Worm (Caenorhabditis elegans): ENCODE measurements around the gene C54F6.18.

The C54F6.18 gene

ce11 chrV:7487518-7487917 lies 38.3 kb upstream of the C54F6.18 start, which contains the start of gene srbc-7:
TSS of gene srbc-7 (minus strand) at chrV:7487618.
- TF ChIP-seq egrh-3 (GFP tag; IDR thresholded peaks at IDR 0.05) (no peak), nfya-1 (tag; optimal IDR thresholded peaks at IDR 0.05; ENCODE audit: borderline replicate concordance, insufficient read depth) (no peak)

- no peak for TF ChIP-seq Y95B8A.8 (GFP tag; IDR thresholded peaks at IDR 0.05)
- TF ChIP-seq ztf-3 (GFP tag; optimal IDR thresholded peaks at IDR 0.05) = no peak
- TF ChIP-seq K11D2.4 (GFP tag; IDR thresholded peaks at IDR 0.05) = no peak
- no peak for TF ChIP-seq ztf-28 (GFP tag; IDR thresholded peaks at IDR 0.05)
- TF ChIP-seq tbp1 (GFP tag; optimal IDR thresholded peaks at IDR 0.05) = no peak
- TF ChIP-seq unc-130 (GFP tag; optimal IDR thresholded peaks at IDR 0.05) = no peak
- no peak for TF ChIP-seq snpc-4 (GFP tag; optimal IDR thresholded peaks at IDR 0.05)
- TF ChIP-seq snpc-4 (tag; optimal IDR thresholded peaks at IDR 0.05) = no peak
- TF ChIP-seq F57A8.1 (GFP tag; optimal IDR thresholded peaks at IDR 0.05) = no peak
- TF ChIP-seq Y56A3A.18 (GFP tag; IDR thresholded peaks at IDR 0.05) = no peak
- TF ChIP-seq T07F8.4 (tag; optimal IDR thresholded peaks at IDR 0.05) = no peak
- TF ChIP-seq Y67H2A.10 (GFP tag; conservative IDR thresholded peaks at IDR 0.05) = no peak
Observed at ce11 chrV:7490340-7490739, 35.5 kb upstream of the C54F6.18 start, which contains the start of gene srbc-9. TSS of gene srbc-9 (minus strand) at chrV:7490440.

- TF ChIP-seq ccch-3 (GFP tag; optimal IDR thresholded peaks at IDR 0.05) = no peak
- TF ChIP-seq ztf-26 (tag; optimal IDR thresholded peaks at IDR 0.05) = no peak
- TF ChIP-seq F57A8.1 (GFP tag; optimal IDR thresholded peaks at IDR 0.05) = no peak
- no peak for TF ChIP-seq die-1 (tag; optimal IDR thresholded peaks at IDR 0.05)
- no peak for TF ChIP-seq let-607 (tag; optimal IDR thresholded peaks at IDR 0.05)
- TF ChIP-seq snpc-1.3 (tag; optimal IDR thresholded peaks at IDR 0.05; ENCODE audit: insufficient read depth) = no peak
- TF ChIP-seq somi-1 (GFP tag; optimal IDR thresholded peaks at IDR 0.05) = no peak
- no peak for TF ChIP-seq hmg-1.2 (GFP tag; IDR thresholded peaks at IDR 0.05)
- no peak for TF ChIP-seq ztf-3 (GFP tag; optimal IDR thresholded peaks at IDR 0.05)
- TF ChIP-seq T07F8.4 (tag; optimal IDR thresholded peaks at IDR 0.05) = no peak
- no peak for TF ChIP-seq attf-6 (GFP tag; IDR thresholded peaks at IDR 0.05)
- no peak for TF ChIP-seq repo-1 (tag; optimal IDR thresholded peaks at IDR 0.05)
- TF ChIP-seq F49E8.2 (tag; optimal IDR thresholded peaks at IDR 0.05; ENCODE audit: insufficient read depth) = no peak
- TF ChIP-seq F22D6.2 (tag; optimal IDR thresholded peaks at IDR 0.05) = no peak
- no peak for TF ChIP-seq ZK185.1 (tag; optimal IDR thresholded peaks at IDR 0.05; ENCODE audit: poor library complexity, severe bottlenecking)
- no peak for TF ChIP-seq fkh-3 (tag; optimal IDR thresholded peaks at IDR 0.05)
- no peak for TF ChIP-seq nhr-90 (tag; optimal IDR thresholded peaks at IDR 0.05)
Observed at ce11 chrV:7492924-7493323, 32.9 kb upstream of the C54F6.18 start, which contains the start of gene srbc-10. TSS of gene srbc-10 (minus strand) at chrV:7493024.

ce11 chrV:7495189-7495588 lies 30.6 kb upstream of the C54F6.18 start, which contains the start of gene srbc-11:
TSS of gene srbc-11 (minus strand) at chrV:7495289.
- TF ChIP-seq Y79H2A.3 (GFP tag; conservative IDR thresholded peaks at IDR 0.05) (no peak), nfya-2 (GFP tag; IDR thresholded peaks at IDR 0.05) (no peak), T07F8.4 (tag; optimal IDR thresholded peaks at IDR 0.05) (no peak), B0261.1 (tag; optimal IDR thresholded peaks at IDR 0.05) (no peak), hlh-26 (GFP tag; conservative IDR thresholded peaks at IDR 0.05) (no peak), hsf-1 (GFP tag; IDR thresholded peaks at IDR 0.05) (no peak), mes-4 (tag; optimal IDR thresholded peaks at IDR 0.05) (no peak), ztf-26 (tag; optimal IDR thresholded peaks at IDR 0.05) (no peak), F33H1.4 (GFP tag; IDR thresholded peaks at IDR 0.05) (no peak), ets-4 (GFP tag; optimal IDR thresholded peaks at IDR 0.05) (no peak), snpc-1.1 (tag; optimal IDR thresholded peaks at IDR 0.05; ENCODE audit: insufficient read depth) (no peak), B0035.1 (tag; optimal IDR thresholded peaks at IDR 0.05) (no peak), aptf-2 (GFP tag; conservative IDR thresholded peaks at IDR 0.05) (no peak), F23B12.7 (tag; optimal IDR thresholded peaks at IDR 0.05; ENCODE audit: insufficient read depth) (no peak), him-1 (tag; optimal IDR thresholded peaks at IDR 0.05) (no peak), Y53G8AR.9 (GFP tag; conservative IDR thresholded peaks at IDR 0.05) (no peak)
